Fruit fly (Drosophila melanogaster): Measurements from ENCODE around the gene Blos2.

dm6 chr3L:11015203-11015602, 46.2 kb upstream of the Blos2 start:
- TF ChIP-seq CTCF (optimal IDR thresholded peaks at IDR 0.05) = no peak
- TF ChIP-seq CG8478 (optimal IDR thresholded peaks at IDR 0.05) = no peak

Data from S2 (cell line).